Worm (Caenorhabditis elegans) whole organism, L2 larva: Measurements from ENCODE around the gene F59A1.16.

ENCODE experiments used
- ceh-82 ChIP-seq: fragments of 150-350 bp; optimal IDR thresholded peaks from 2 replicates; lab custom pipeline; 2014; ENCODE audit warnings: missing biosample characterization, missing genetic modification characterization
- lin-13 ChIP-seq: fragments of 150-350 bp; optimal IDR thresholded peaks from 2 replicates; lab custom pipeline; 2014; ENCODE audit warnings: missing biosample characterization, missing genetic modification reagents, missing genetic modification characterization
- mdl-1 ChIP-seq, 2 experiments: fragments of 150-350 bp in 1 of 2; sonication (generic microtip) in 1 of 2; optimal IDR thresholded peaks; 2 replicates each; lab custom pipeline; 2017; ENCODE audit warnings: missing biosample characterization in 2 of 2, missing genetic modification characterization in 2 of 2
- nhr-237 ChIP-seq: fragments of 150-350 bp; optimal IDR thresholded peaks from 2 replicates; lab custom pipeline; 2014; ENCODE audit warnings: missing biosample characterization, missing genetic modification characterization
- unc-62 ChIP-seq: fragments of 150-350 bp; optimal IDR thresholded peaks from 2 replicates; lab custom pipeline; 2014; ENCODE audit warnings: missing biosample characterization, missing genetic modification reagents, missing genetic modification characterization

DNA sequence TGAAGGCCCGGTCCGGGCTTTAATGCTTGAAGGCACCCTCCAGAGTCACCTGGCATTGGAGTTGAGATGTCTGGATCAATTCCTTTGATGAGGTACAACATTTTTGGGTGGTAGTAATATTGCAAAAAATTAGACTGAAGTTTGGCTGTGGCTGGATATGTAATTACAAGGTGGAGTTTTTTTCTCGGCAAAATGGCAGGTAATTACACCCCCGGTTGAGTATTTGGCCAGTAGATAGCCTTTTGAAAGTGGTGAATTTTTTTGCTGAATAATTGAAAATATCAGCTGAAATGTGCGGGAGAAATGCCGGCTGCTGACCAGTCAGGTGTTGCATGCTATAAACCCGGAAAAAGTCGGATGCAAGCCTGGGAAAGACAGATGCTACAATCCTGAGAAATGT lies 14.3 kb upstream of the F59A1.16 start, which contains the start of gene Y26G10.4:
- TF ChIP-seq lin-13 (no peak), nhr-237 (tag; lab: Kevin White, UChicago) (no peak), mdl-1 (tag; optimal IDR thresholded peaks at IDR 0.05; lab: Kevin White, UChicago) (no peak), unc-62 (GFP tag; lab: Kevin White, UChicago) (no peak), ceh-82 (tag; lab: Kevin White, UChicago) (no peak)
